Fruit fly (Drosophila melanogaster) whole organism, embryonic: ENCODE measurements around the gene e.

Experiments used
- Abd-B ChIP-seq: fragments of 200-800 bp; sonication (Bioruptor generic); optimal IDR thresholded peaks from 2 replicates; lab custom pipeline; 2018; ENCODE audit warnings: missing biosample characterization, mild to moderate bottlenecking, missing genetic modification characterization, moderate library complexity
- CG11456 ChIP-seq: fragments of 200-800 bp; sonication (Bioruptor generic); IDR thresholded peaks from 3 replicates; pipeline ENCODE4 v1.3.6; 2022; ENCODE audit warnings: missing biosample characterization, missing genetic modification characterization
- CG12104 ChIP-seq: fragments of 200-800 bp; sonication (Bioruptor generic); optimal IDR thresholded peaks from 3 replicates; lab custom pipeline; 2016; ENCODE audit warnings: missing biosample characterization, missing genetic modification characterization
- CG13296 ChIP-seq: fragments of 200-800 bp; sonication (Bioruptor generic); optimal IDR thresholded peaks from 3 replicates; lab custom pipeline; 2018; ENCODE audit warnings: missing biosample characterization, mild to moderate bottlenecking, missing genetic modification characterization
- CG13775 ChIP-seq: fragments of 200-800 bp; sonication (Bioruptor generic); optimal IDR thresholded peaks from 3 replicates; lab custom pipeline; 2017; ENCODE audit warnings: missing biosample characterization, mild to moderate bottlenecking, missing genetic modification characterization
- CG14014 ChIP-seq: fragments of 200-800 bp; sonication (Bioruptor generic); IDR thresholded peaks from 2 replicates; pipeline ENCODE4 v1.3.6; 2022; ENCODE audit warnings: missing biosample characterization, missing genetic modification characterization
- CG15073 ChIP-seq: fragments of 200-800 bp; sonication (Bioruptor generic); optimal IDR thresholded peaks from 2 replicates; lab custom pipeline; 2016; ENCODE audit warnings: missing biosample characterization, missing genetic modification characterization
- CG15696 ChIP-seq: fragments of 200-800 bp; sonication (Bioruptor generic); optimal IDR thresholded peaks from 2 replicates; lab custom pipeline; 2019; ENCODE audit warnings: missing biosample characterization, mild to moderate bottlenecking, missing genetic modification characterization, moderate library complexity
- CG17802 ChIP-seq: fragments of 200-800 bp; sonication (Bioruptor generic); optimal IDR thresholded peaks from 2 replicates; lab custom pipeline; 2018; ENCODE audit warnings: missing biosample characterization, mild to moderate bottlenecking, missing genetic modification characterization, moderate library complexity
- CG18262 ChIP-seq: fragments of 200-800 bp; optimal IDR thresholded peaks from 3 replicates; lab custom pipeline; 2019; ENCODE audit warnings: missing biosample characterization, mild to moderate bottlenecking, missing genetic modification characterization, moderate library complexity
- CG18619 ChIP-seq: fragments of 200-800 bp; sonication (Bioruptor generic); optimal IDR thresholded peaks from 3 replicates; lab custom pipeline; 2017; ENCODE audit warnings: missing biosample characterization, mild to moderate bottlenecking, missing genetic modification characterization
- CG2116 ChIP-seq: fragments of 200-800 bp; sonication (Bioruptor generic); optimal IDR thresholded peaks from 3 replicates; lab custom pipeline; 2018; ENCODE audit warnings: missing biosample characterization, mild to moderate bottlenecking, missing genetic modification characterization
- CG2678 ChIP-seq: fragments of 200-800 bp; sonication (Bioruptor generic); optimal IDR thresholded peaks from 3 replicates; lab custom pipeline; 2019; ENCODE audit warnings: missing biosample characterization, mild to moderate bottlenecking, missing genetic modification characterization, moderate library complexity
- CG3163 ChIP-seq: fragments of 200-800 bp; sonication (Bioruptor generic); optimal IDR thresholded peaks from 3 replicates; lab custom pipeline; 2016; ENCODE audit warnings: missing biosample characterization, missing genetic modification characterization
- CG3281 ChIP-seq: fragments of 200-800 bp; sonication (Bioruptor generic); optimal IDR thresholded peaks from 3 replicates; lab custom pipeline; 2017; ENCODE audit warnings: missing biosample characterization, mild to moderate bottlenecking, missing genetic modification characterization
- CG3847 ChIP-seq: fragments of 200-800 bp; sonication (Bioruptor generic); IDR thresholded peaks from 2 replicates; pipeline ENCODE4 v1.3.6; 2022; ENCODE audit warnings: missing biosample characterization, missing genetic modification characterization
- CG6765 ChIP-seq: fragments of 200-800 bp; sonication (Bioruptor generic); optimal IDR thresholded peaks from 3 replicates; lab custom pipeline; 2017; ENCODE audit warnings: missing biosample characterization, mild to moderate bottlenecking, missing genetic modification characterization
- CG9609 ChIP-seq: fragments of 200-800 bp; sonication (Bioruptor generic); optimal IDR thresholded peaks from 3 replicates; lab custom pipeline; 2016; ENCODE audit warnings: missing biosample characterization, missing genetic modification characterization
- CG9817 ChIP-seq: fragments of 200-800 bp; sonication (Bioruptor generic); optimal IDR thresholded peaks from 2 replicates; lab custom pipeline; 2018; ENCODE audit warnings: missing biosample characterization, mild to moderate bottlenecking, missing genetic modification characterization, moderate library complexity
- Camta ChIP-seq: fragments of 200-800 bp; sonication (Bioruptor generic); optimal IDR thresholded peaks from 2 replicates; lab custom pipeline; 2016; ENCODE audit warnings: missing biosample characterization, missing genetic modification characterization
- Doc3 ChIP-seq: fragments of 200-800 bp; sonication (Bioruptor generic); IDR thresholded peaks from 3 replicates; pipeline ENCODE4 v1.3.6; 2022; ENCODE audit warnings: missing biosample characterization, missing genetic modification characterization; ENCODE audit not compliant: partially characterized antibody
- ERR ChIP-seq: fragments of 200-800 bp; sonication (Bioruptor generic); optimal IDR thresholded peaks from 2 replicates; lab custom pipeline; 2016; ENCODE audit warnings: missing biosample characterization, missing genetic modification characterization
- Gsc ChIP-seq: fragments of 200-800 bp; sonication (Bioruptor generic); IDR thresholded peaks from 2 replicates; pipeline ENCODE4 v1.3.6; 2022; ENCODE audit warnings: missing biosample characterization, missing genetic modification characterization
- HmgD ChIP-seq: fragments of 200-800 bp; sonication (Bioruptor generic); optimal IDR thresholded peaks from 3 replicates; lab custom pipeline; 2016; ENCODE audit warnings: missing biosample characterization, missing genetic modification characterization
- HmgZ ChIP-seq: fragments of 200-800 bp; sonication (Bioruptor generic); optimal IDR thresholded peaks from 2 replicates; lab custom pipeline; 2018; ENCODE audit warnings: missing biosample characterization, mild to moderate bottlenecking, missing genetic modification characterization
- MBD-R2 ChIP-seq: fragments of 200-800 bp; sonication (Bioruptor generic); IDR thresholded peaks from 2 replicates; pipeline ENCODE4 v1.3.6; 2022; ENCODE audit warnings: missing biosample characterization, missing genetic modification characterization
- Mrtf ChIP-seq: fragments of 200-800 bp; sonication (Bioruptor generic); IDR thresholded peaks from 3 replicates; pipeline ENCODE4 v1.3.6; 2022; ENCODE audit warnings: missing biosample characterization, missing genetic modification characterization
- Opbp ChIP-seq: fragments of 200-800 bp; sonication (Bioruptor generic); IDR thresholded peaks from 3 replicates; pipeline ENCODE4 v1.3.6; 2022; ENCODE audit warnings: missing biosample characterization, missing genetic modification characterization; ENCODE audit not compliant: partially characterized antibody
- YL-1 ChIP-seq: fragments of 200-800 bp; sonication (Bioruptor generic); optimal IDR thresholded peaks from 3 replicates; lab custom pipeline; 2017; ENCODE audit warnings: missing biosample characterization, mild to moderate bottlenecking, missing genetic modification characterization
- ab ChIP-seq: fragments of 200-800 bp; sonication (Bioruptor generic); optimal IDR thresholded peaks from 2 replicates; lab custom pipeline; 2016; ENCODE audit warnings: missing biosample characterization, missing genetic modification characterization
- ap ChIP-seq: fragments of 200-800 bp; sonication (Bioruptor generic); IDR thresholded peaks from 2 replicates; pipeline ENCODE4 v1.3.6; 2022; ENCODE audit warnings: missing biosample characterization, missing genetic modification characterization
- ash1 ChIP-seq: fragments of 200-800 bp; sonication (Bioruptor generic); optimal IDR thresholded peaks from 2 replicates; lab custom pipeline; 2018; ENCODE audit warnings: missing biosample characterization, mild to moderate bottlenecking, missing genetic modification characterization
- br ChIP-seq: fragments of >200 bp; optimal IDR thresholded peaks from 2 replicates; lab custom pipeline; 2017
- chif ChIP-seq, 2 experiments: fragments of 200-800 bp; sonication (Bioruptor generic); optimal IDR thresholded peaks; 3 replicates each; lab custom pipeline; 2016; ENCODE audit warnings: missing biosample characterization in 2 of 2, missing genetic modification characterization in 2 of 2
- dimm ChIP-seq: fragments of 200-800 bp; sonication (Bioruptor generic); IDR thresholded peaks from 2 replicates; pipeline ENCODE4 v1.3.6; 2022; ENCODE audit warnings: missing biosample characterization, missing genetic modification characterization
- fd3F ChIP-seq: fragments of 200-800 bp; sonication (Bioruptor generic); optimal IDR thresholded peaks from 2 replicates; lab custom pipeline; 2018; ENCODE audit warnings: missing biosample characterization, mild to moderate bottlenecking, missing genetic modification characterization, moderate library complexity
- fru ChIP-seq: fragments of >200 bp; optimal IDR thresholded peaks from 2 replicates; lab custom pipeline; 2017
- gcm ChIP-seq: fragments of 200-800 bp; sonication (Bioruptor generic); optimal IDR thresholded peaks from 2 replicates; lab custom pipeline; 2019; ENCODE audit warnings: missing biosample characterization, mild to moderate bottlenecking, missing genetic modification characterization, moderate library complexity
- gt ChIP-seq: fragments of 200-800 bp; sonication (Bioruptor generic); IDR thresholded peaks from 2 replicates; pipeline ENCODE4 v1.3.6; 2022; ENCODE audit warnings: missing biosample characterization, missing genetic modification characterization
- jigr1 ChIP-seq: fragments of 200-800 bp; sonication (Bioruptor generic); IDR thresholded peaks from 3 replicates; pipeline ENCODE4 v1.3.6; 2022; ENCODE audit warnings: missing biosample characterization, missing genetic modification characterization
- ken ChIP-seq: fragments of 200-800 bp; sonication (Bioruptor generic); IDR thresholded peaks from 3 replicates; pipeline ENCODE4 v1.3.6; 2022; ENCODE audit warnings: missing biosample characterization, missing genetic modification characterization
- lab ChIP-seq: fragments of 200-800 bp; sonication (Bioruptor generic); optimal IDR thresholded peaks from 3 replicates; lab custom pipeline; 2017; ENCODE audit warnings: missing biosample characterization, missing genetic modification characterization, mild to moderate bottlenecking, moderate library complexity, missing genetic modification reagents
- lola ChIP-seq, 3 experiments: fragments of >200 bp in 2 of 3; fragments of 200-800 bp in 1 of 3; sonication (Bioruptor generic) in 1 of 3; optimal IDR thresholded peaks; 2 replicates each; lab custom pipeline; 2017 to 2019; ENCODE audit warnings: missing biosample characterization in 3 of 3, missing genetic modification characterization in 3 of 3, mild to moderate bottlenecking in 1 of 3, moderate library complexity in 1 of 3
- odd ChIP-seq: fragments of 200-800 bp; sonication (Bioruptor generic); optimal IDR thresholded peaks from 2 replicates; lab custom pipeline; 2017; ENCODE audit warnings: missing biosample characterization, mild to moderate bottlenecking, missing genetic modification characterization
- repo ChIP-seq: fragments of 200-800 bp; sonication (Bioruptor generic); optimal IDR thresholded peaks from 2 replicates; lab custom pipeline; 2016; ENCODE audit warnings: missing biosample characterization, missing genetic modification characterization
- row ChIP-seq: fragments of 200-800 bp; sonication (Bioruptor generic); IDR thresholded peaks from 3 replicates; pipeline ENCODE4 v1.3.6; 2022; ENCODE audit warnings: missing biosample characterization, missing genetic modification characterization
- sd ChIP-seq: fragments of 200-800 bp; sonication (Bioruptor generic); optimal IDR thresholded peaks from 3 replicates; lab custom pipeline; 2018; ENCODE audit warnings: missing biosample characterization, mild to moderate bottlenecking, missing genetic modification characterization, moderate library complexity
- sens-2 ChIP-seq: fragments of 200-800 bp; sonication (Bioruptor generic); IDR thresholded peaks from 2 replicates; pipeline ENCODE4 v1.3.6; 2022; ENCODE audit warnings: missing biosample characterization, missing genetic modification characterization
- shn ChIP-seq: fragments of 200-800 bp; sonication (Bioruptor generic); optimal IDR thresholded peaks from 3 replicates; lab custom pipeline; 2016; ENCODE audit warnings: missing biosample characterization, missing genetic modification characterization
- sisA ChIP-seq: fragments of 200-800 bp; sonication (Bioruptor generic); IDR thresholded peaks from 2 replicates; pipeline ENCODE4 v1.3.6; 2022; ENCODE audit warnings: missing biosample characterization, missing genetic modification characterization
- stwl ChIP-seq: fragments of 200-800 bp; sonication (Bioruptor generic); optimal IDR thresholded peaks from 3 replicates; lab custom pipeline; 2018; ENCODE audit warnings: missing biosample characterization, mild to moderate bottlenecking, missing genetic modification characterization, moderate library complexity

e gene

DNA sequence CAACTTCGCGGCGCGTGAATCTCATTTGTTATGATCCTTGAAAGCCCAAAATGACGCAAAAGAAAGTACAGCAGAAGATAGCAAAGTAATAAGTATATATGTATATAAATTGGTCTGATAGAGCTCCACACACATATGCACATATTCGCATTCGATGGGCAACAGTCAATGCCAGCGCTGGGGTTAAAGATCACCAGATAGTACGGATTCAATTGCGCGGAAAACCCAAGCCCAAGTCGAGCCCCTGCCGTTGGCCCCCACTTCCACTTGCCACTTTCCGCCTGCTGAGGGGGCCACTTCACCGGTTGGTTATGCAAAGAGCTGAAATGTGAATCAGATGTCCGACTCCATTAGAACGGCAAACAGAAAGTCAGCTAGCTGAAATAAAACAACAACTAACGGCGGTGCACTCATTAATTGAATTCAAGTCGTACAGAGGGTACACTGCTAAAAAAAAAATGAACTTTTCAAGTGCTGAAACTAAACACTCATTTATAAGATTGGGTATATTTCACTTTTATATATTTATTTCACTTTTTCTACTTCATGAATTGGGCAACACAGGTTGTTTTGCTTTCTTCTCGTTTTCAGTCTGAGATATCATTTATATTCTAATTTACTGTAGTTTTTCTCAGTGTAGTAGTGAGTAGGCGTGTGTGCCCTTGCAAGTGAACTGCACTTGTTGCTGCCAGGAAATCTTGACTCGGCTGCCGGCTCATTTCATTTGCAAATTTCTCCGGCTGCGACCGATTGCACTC lies 41.6 kb downstream of the e start (continued):
- TF ChIP-seq fru (lab: Kevin White, UChicago) (no peak), ash1 (GFP tag; lab: Kevin White, UChicago) (no peak), CG2678 (tag; lab: Kevin White, UChicago) (peak; percentile 21), Mrtf (no peak), CG15696 (no peak), CG17802 (tag; lab: Kevin White, UChicago) (no peak), lab (GFP tag; lab: Kevin White, UChicago) (no peak), ken (no peak), CG11456 (GFP tag; lab: Robert Waterston, UW) (no peak), CG12104 (no peak), YL-1 (GFP tag; lab: Kevin White, UChicago) (no peak), Opbp (no peak), shn (GFP tag; lab: Kevin White, UChicago) (no peak), stwl (no peak), ap (GFP tag; lab: Robert Waterston, UW) (no peak), chif (GFP tag; optimal IDR thresholded peaks at IDR 0.05; lab: Kevin White, UChicago) (peak in 1 of 2 experiments; percentile 21), CG9817 (tag; lab: Kevin White, UChicago) (no peak), odd (GFP tag; lab: Kevin White, UChicago) (no peak), br (no peak), ERR (GFP tag; lab: Kevin White, UChicago) (no peak), CG18619 (GFP tag; lab: Kevin White, UChicago) (no peak), CG15073 (GFP tag; lab: Kevin White, UChicago) (no peak), sd (tag; lab: Kevin White, UChicago) (no peak), CG18262 (tag; lab: Kevin White, UChicago) (peak; percentile 8), gcm (GFP tag; lab: Kevin White, UChicago) (no peak), HmgZ (tag; lab: Kevin White, UChicago) (no peak), Gsc (GFP tag; lab: Robert Waterston, UW) (no peak), gt (GFP tag; lab: Robert Waterston, UW) (no peak), MBD-R2 (GFP tag; lab: Robert Waterston, UW) (no peak), CG13775 (GFP tag; lab: Kevin White, UChicago) (no peak), CG14014 (no peak), CG13296 (GFP tag; lab: Kevin White, UChicago) (no peak), CG3281 (GFP tag; lab: Kevin White, UChicago) (no peak), sens-2 (GFP tag; lab: Robert Waterston, UW) (0 out of 2 replicates have a peak, but pooled peaks have one; percentile 37), CG3847 (no peak), jigr1 (GFP tag; lab: Robert Waterston, UW) (no peak), sisA (GFP tag; lab: Robert Waterston, UW) (0 out of 2 replicates have a peak, but pooled peaks have one; percentile 18), CG9609 (no peak), Camta (GFP tag; lab: Kevin White, UChicago) (no peak), Doc3 (GFP tag; lab: Robert Waterston, UW) (no peak), CG3163 (GFP tag; lab: Kevin White, UChicago) (no peak), HmgD (GFP tag; lab: Kevin White, UChicago) (no peak), CG6765 (GFP tag; lab: Kevin White, UChicago) (no peak), row (GFP tag; lab: Robert Waterston, UW) (peak; percentile 38), ab (GFP tag; lab: Kevin White, UChicago) (no peak), Abd-B (GFP tag; lab: Kevin White, UChicago) (no peak), dimm (no peak), lola (GFP tag; optimal IDR thresholded peaks at IDR 0.05; lab: Kevin White, UChicago) (peak in 1 of 3 experiments; percentile 25), repo (no peak), CG2116 (no peak), fd3F (no peak)
